Fruit fly (Drosophila melanogaster) whole organism, embryonic: ENCODE data around the gene CG4218.

Experiments used
- Abd-B ChIP-seq: fragments of 200-800 bp; sonication (Bioruptor generic); optimal IDR thresholded peaks from 2 replicates; lab custom pipeline; 2018; ENCODE audit warnings: missing biosample characterization, mild to moderate bottlenecking, missing genetic modification characterization, moderate library complexity
- C15 ChIP-seq: fragments of 200-800 bp; sonication (Bioruptor generic); IDR thresholded peaks from 3 replicates; pipeline ENCODE4 v1.3.6; 2022; ENCODE audit warnings: missing biosample characterization, missing genetic modification characterization
- CG10321 ChIP-seq: fragments of 200-800 bp; sonication (Bioruptor generic); IDR thresholded peaks from 2 replicates; pipeline ENCODE4 v1.3.6; 2022; ENCODE audit warnings: missing biosample characterization, missing genetic modification characterization
- CG10654 ChIP-seq: fragments of 200-800 bp; sonication (Bioruptor generic); optimal IDR thresholded peaks from 2 replicates; lab custom pipeline; 2016; ENCODE audit warnings: missing biosample characterization, missing genetic modification characterization
- CG12391 ChIP-seq: fragments of 200-800 bp; sonication (Bioruptor generic); optimal IDR thresholded peaks from 3 replicates; lab custom pipeline; 2018; ENCODE audit warnings: missing biosample characterization, mild to moderate bottlenecking, missing genetic modification characterization, moderate library complexity
- CG14710 ChIP-seq: fragments of 200-800 bp; sonication (Bioruptor generic); optimal IDR thresholded peaks from 3 replicates; lab custom pipeline; 2019; ENCODE audit warnings: missing biosample characterization, mild to moderate bottlenecking, missing genetic modification characterization, moderate library complexity
- CG15601 ChIP-seq: fragments of 200-800 bp; sonication (Bioruptor generic); optimal IDR thresholded peaks from 3 replicates; lab custom pipeline; 2019; ENCODE audit warnings: missing biosample characterization, mild to moderate bottlenecking, missing genetic modification characterization, moderate library complexity
- CG17912 ChIP-seq: fragments of 200-800 bp; sonication (Bioruptor generic); optimal IDR thresholded peaks from 2 replicates; lab custom pipeline; 2018; ENCODE audit warnings: missing biosample characterization, mild to moderate bottlenecking, missing genetic modification characterization
- CG18262 ChIP-seq: fragments of 200-800 bp; optimal IDR thresholded peaks from 3 replicates; lab custom pipeline; 2019; ENCODE audit warnings: missing biosample characterization, mild to moderate bottlenecking, missing genetic modification characterization, moderate library complexity
- CG2199 ChIP-seq: fragments of 200-800 bp; sonication (Bioruptor generic); IDR thresholded peaks from 3 replicates; pipeline ENCODE4 v1.3.6; 2022; ENCODE audit warnings: missing biosample characterization, missing genetic modification characterization
- CG2712 ChIP-seq: fragments of 200-800 bp; optimal IDR thresholded peaks from 3 replicates; lab custom pipeline; 2019; ENCODE audit warnings: missing biosample characterization, mild to moderate bottlenecking, missing genetic modification characterization, moderate library complexity
- CG30403 ChIP-seq: fragments of 200-800 bp; sonication (Bioruptor generic); optimal IDR thresholded peaks from 3 replicates; lab custom pipeline; 2016; ENCODE audit warnings: missing biosample characterization, missing genetic modification characterization
- CG6689 ChIP-seq: fragments of 200-800 bp; sonication (Bioruptor generic); IDR thresholded peaks from 2 replicates; pipeline ENCODE4 v1.3.6; 2022; ENCODE audit warnings: missing biosample characterization, missing genetic modification characterization
- CG7271 ChIP-seq: fragments of 200-800 bp; sonication (Bioruptor generic); optimal IDR thresholded peaks from 2 replicates; lab custom pipeline; 2018; ENCODE audit warnings: missing biosample characterization, mild to moderate bottlenecking, missing genetic modification characterization, moderate library complexity
- CG8290 ChIP-seq, 3 experiments: fragments of 200-800 bp; sonication (Bioruptor generic); optimal IDR thresholded peaks; 2 replicates each; lab custom pipeline; 2016 to 2019; ENCODE audit warnings: missing biosample characterization in 3 of 3, missing genetic modification characterization in 3 of 3, mild to moderate bottlenecking in 2 of 3, moderate library complexity in 1 of 3
- CG8765 ChIP-seq: fragments of 200-800 bp; sonication (Bioruptor generic); IDR thresholded peaks from 2 replicates; pipeline ENCODE4 v1.3.6; 2022; ENCODE audit warnings: missing biosample characterization, missing genetic modification characterization
- CG9437 ChIP-seq: fragments of 200-800 bp; sonication (Bioruptor generic); optimal IDR thresholded peaks from 2 replicates; lab custom pipeline; 2018; ENCODE audit warnings: missing biosample characterization, mild to moderate bottlenecking, missing genetic modification characterization
- CG9727 ChIP-seq: fragments of 200-800 bp; sonication (Bioruptor generic); optimal IDR thresholded peaks from 3 replicates; lab custom pipeline; 2017; ENCODE audit warnings: missing biosample characterization, mild to moderate bottlenecking, missing genetic modification characterization
- CoRest ChIP-seq: fragments of 200-800 bp; sonication (Bioruptor generic); optimal IDR thresholded peaks from 3 replicates; lab custom pipeline; 2018; ENCODE audit warnings: missing biosample characterization, mild to moderate bottlenecking, missing genetic modification characterization, moderate library complexity
- Hey ChIP-seq: fragments of 200-800 bp; sonication (Bioruptor generic); optimal IDR thresholded peaks from 3 replicates; lab custom pipeline; 2018; ENCODE audit warnings: missing biosample characterization, mild to moderate bottlenecking, missing genetic modification characterization
- Hr3 ChIP-seq: fragments of 200-800 bp; sonication (Bioruptor generic); optimal IDR thresholded peaks from 3 replicates; lab custom pipeline; 2016; ENCODE audit warnings: missing biosample characterization, missing genetic modification characterization
- Meics ChIP-seq: fragments of 200-800 bp; sonication (Bioruptor generic); optimal IDR thresholded peaks from 2 replicates; lab custom pipeline; 2017; ENCODE audit warnings: missing biosample characterization, mild to moderate bottlenecking, missing genetic modification characterization
- Oli ChIP-seq: fragments of 200-800 bp; sonication (Bioruptor generic); optimal IDR thresholded peaks from 2 replicates; lab custom pipeline; 2018; ENCODE audit warnings: missing biosample characterization, mild to moderate bottlenecking, missing genetic modification characterization, moderate library complexity
- Opbp ChIP-seq: fragments of 200-800 bp; sonication (Bioruptor generic); IDR thresholded peaks from 3 replicates; pipeline ENCODE4 v1.3.6; 2022; ENCODE audit warnings: missing biosample characterization, missing genetic modification characterization; ENCODE audit not compliant: partially characterized antibody
- Sox100B ChIP-seq: fragments of 200-800 bp; sonication (Bioruptor generic); optimal IDR thresholded peaks from 3 replicates; lab custom pipeline; 2018; ENCODE audit warnings: missing biosample characterization, mild to moderate bottlenecking, missing genetic modification characterization
- Xbp1 ChIP-seq: fragments of 200-800 bp; sonication (Bioruptor generic); optimal IDR thresholded peaks from 3 replicates; lab custom pipeline; 2016; ENCODE audit warnings: missing biosample characterization, mild to moderate bottlenecking, missing genetic modification characterization
- ab ChIP-seq: fragments of 200-800 bp; sonication (Bioruptor generic); optimal IDR thresholded peaks from 2 replicates; lab custom pipeline; 2016; ENCODE audit warnings: missing biosample characterization, missing genetic modification characterization
- bcd ChIP-seq: fragments of 200-800 bp; sonication (Bioruptor generic); optimal IDR thresholded peaks from 2 replicates; lab custom pipeline; 2017; ENCODE audit warnings: missing biosample characterization, mild to moderate bottlenecking, missing genetic modification characterization
- bsh ChIP-seq, 2 experiments: fragments of 200-800 bp; sonication (Bioruptor generic); optimal IDR thresholded peaks; 2 replicates each; lab custom pipeline; 2017 to 2018; ENCODE audit warnings: mild to moderate bottlenecking in 2 of 2, missing biosample characterization in 2 of 2, missing genetic modification characterization in 2 of 2, moderate library complexity in 1 of 2
- cad ChIP-seq: fragments of >200 bp; optimal IDR thresholded peaks from 2 replicates; lab custom pipeline; 2017; ENCODE audit warnings: missing biosample characterization, missing genetic modification characterization
- chm ChIP-seq: fragments of 200-800 bp; sonication (Bioruptor generic); IDR thresholded peaks from 2 replicates; pipeline ENCODE4 v1.3.6; 2022; ENCODE audit warnings: missing biosample characterization, missing genetic modification characterization
- dysf ChIP-seq: fragments of 200-800 bp; sonication (Bioruptor generic); IDR thresholded peaks from 3 replicates; pipeline ENCODE4 v1.3.6; 2022; ENCODE audit warnings: missing biosample characterization, missing genetic modification characterization
- grau ChIP-seq: fragments of 200-800 bp; optimal IDR thresholded peaks from 3 replicates; lab custom pipeline; 2019; ENCODE audit warnings: missing biosample characterization, mild to moderate bottlenecking, missing genetic modification characterization, moderate library complexity
- gsb-n ChIP-seq: fragments of 200-800 bp; sonication (Bioruptor generic); optimal IDR thresholded peaks from 3 replicates; lab custom pipeline; 2018; ENCODE audit warnings: missing biosample characterization, mild to moderate bottlenecking, missing genetic modification characterization
- ind ChIP-seq: fragments of 200-800 bp; sonication (Bioruptor generic); optimal IDR thresholded peaks from 3 replicates; lab custom pipeline; 2016; ENCODE audit warnings: missing biosample characterization, missing genetic modification characterization
- oc ChIP-seq: fragments of 200-800 bp; sonication (Bioruptor generic); optimal IDR thresholded peaks from 2 replicates; lab custom pipeline; 2018; ENCODE audit warnings: missing biosample characterization, mild to moderate bottlenecking, missing genetic modification characterization, moderate library complexity
- org-1 ChIP-seq: fragments of 200-800 bp; sonication (Bioruptor generic); optimal IDR thresholded peaks from 2 replicates; lab custom pipeline; 2017; ENCODE audit warnings: missing biosample characterization, missing genetic modification characterization
- pho ChIP-seq: fragments of 200-800 bp; sonication (Bioruptor generic); optimal IDR thresholded peaks from 2 replicates; lab custom pipeline; 2016; ENCODE audit warnings: missing biosample characterization, missing genetic modification characterization
- pita ChIP-seq: fragments of 200-800 bp; sonication (Bioruptor generic); optimal IDR thresholded peaks from 2 replicates; lab custom pipeline; 2017; ENCODE audit warnings: missing biosample characterization, mild to moderate bottlenecking, missing genetic modification characterization
- row ChIP-seq: fragments of 200-800 bp; sonication (Bioruptor generic); IDR thresholded peaks from 3 replicates; pipeline ENCODE4 v1.3.6; 2022; ENCODE audit warnings: missing biosample characterization, missing genetic modification characterization
- sens ChIP-seq: fragments of 200-800 bp; sonication (Bioruptor generic); peaks from one replicate; lab custom pipeline; 2016; ENCODE audit warnings: missing biosample characterization, missing genetic modification characterization
- tap ChIP-seq: fragments of 200-800 bp; optimal IDR thresholded peaks from 3 replicates; lab custom pipeline; 2019; ENCODE audit warnings: missing biosample characterization, mild to moderate bottlenecking, missing genetic modification characterization, moderate library complexity
- tio ChIP-seq: fragments of 200-800 bp; sonication (Bioruptor generic); optimal IDR thresholded peaks from 2 replicates; lab custom pipeline; 2017; ENCODE audit warnings: missing biosample characterization, missing genetic modification characterization, inconsistent platforms
- ttk ChIP-seq: fragments of 200-800 bp; sonication (Bioruptor generic); IDR thresholded peaks from 2 replicates; pipeline ENCODE4 v2.1.2; 2022; ENCODE audit warnings: missing biosample characterization, missing genetic modification characterization
- vvl ChIP-seq: fragments of 200-800 bp; sonication (Bioruptor generic); IDR thresholded peaks from 2 replicates; pipeline ENCODE4 v1.3.6; 2022; ENCODE audit warnings: missing biosample characterization, missing genetic modification characterization

CG4218 gene

dm6 chr2L:14588615-14589247 is 39.8 kb upstream of the CG4218 start (continued):
- no peak for TF ChIP-seq CG8290 (GFP tag; optimal IDR thresholded peaks at IDR 0.05; lab: Kevin White, UChicago)
- peak in 1 of 2 experiments; percentile 58 for TF ChIP-seq CG8290 (tag; optimal IDR thresholded peaks at IDR 0.05; lab: Kevin White, UChicago)
- peak; percentile 42; the same call in 1 of the 2 replicates for TF ChIP-seq vvl (GFP tag; lab: Robert Waterston, UW)
- 0 out of 3 replicates have a peak, but pooled peaks have one; percentile 47 for TF ChIP-seq CG2199 (GFP tag; lab: Robert Waterston, UW)
- TF ChIP-seq ab = no peak
- no peak for TF ChIP-seq CG30403 (GFP tag; lab: Kevin White, UChicago)
- TF ChIP-seq Opbp (GFP tag; lab: Robert Waterston, UW) = peak; percentile 52; the same call in 1 of the 3 replicates
- TF ChIP-seq ind = no peak
- peak; percentile 87 for TF ChIP-seq CG9437 (GFP tag; lab: Kevin White, UChicago)
- no peak for TF ChIP-seq C15 (GFP tag; lab: Robert Waterston, UW)
- peak; percentile 96 for TF ChIP-seq pita
- TF ChIP-seq pho (GFP tag; lab: Kevin White, UChicago) = peak; percentile 35
- TF ChIP-seq chm (GFP tag; lab: Robert Waterston, UW) = no peak
- peak; percentile 53 for TF ChIP-seq CG15601 (tag; lab: Kevin White, UChicago)

dm6 chr2L:14588134-14588533 is 39.2 kb upstream of the CG4218 start, which contains the start of gene CG42680:
TSS of gene CG42680 (minus strand) at chr2L:14588234.
- TF ChIP-seq Hey (no peak), sens (peak; percentile 12)

- TF ChIP-seq bcd (GFP tag; lab: Kevin White, UChicago) (peak; percentile 2), CG6689 (GFP tag; lab: Robert Waterston, UW) (0 out of 2 replicates have a peak, but pooled peaks have one; percentile 13), grau (tag; lab: Kevin White, UChicago) (peak; percentile 38), CG17912 (no peak), Sox100B (GFP tag; lab: Kevin White, UChicago) (peak; percentile 10), CoRest (tag; lab: Kevin White, UChicago) (peak; percentile 23), CG14710 (peak; percentile 26), CG7271 (no peak), CG10654 (GFP tag; lab: Kevin White, UChicago) (no peak), CG8765 (GFP tag; lab: Robert Waterston, UW) (no peak), CG9727 (GFP tag; lab: Kevin White, UChicago) (peak; percentile 61), CG18262 (tag; lab: Kevin White, UChicago) (peak; percentile 43), tap (peak; percentile 20), CG2712 (tag; lab: Kevin White, UChicago) (peak; percentile 55), CG10321 (no peak), Oli (tag; lab: Kevin White, UChicago) (peak; percentile 29), bsh (GFP tag; optimal IDR thresholded peaks at IDR 0.05; lab: Kevin White, UChicago) (peak; percentile 0 to 29), sens (peak; percentile 62), Meics (GFP tag; lab: Kevin White, UChicago) (peak; percentile 25), Hr3 (GFP tag; lab: Kevin White, UChicago) (peak; percentile 13), org-1 (GFP tag; lab: Kevin White, UChicago) (no peak), gsb-n (peak; percentile 43), dysf (GFP tag; lab: Robert Waterston, UW) (peak; percentile 35; the same call in 1 of the 3 replicates), row (GFP tag; lab: Robert Waterston, UW) (peak; percentile 45; the same call in 2 of the 3 replicates), Xbp1 (GFP tag; lab: Kevin White, UChicago) (peak; percentile 9), tio (GFP tag; lab: Kevin White, UChicago) (peak; percentile 6), Abd-B (GFP tag; lab: Kevin White, UChicago) (no peak), CG30403 (GFP tag; lab: Kevin White, UChicago) (peak; percentile 22), cad (no peak), oc (peak; percentile 6), ttk (GFP tag; lab: Robert Waterston, UW) (no peak), CG12391 (tag; lab: Kevin White, UChicago) (peak; percentile 36)
These were observed 38.0 kb upstream of the CG4218 start for dm6 chr2L:14586714-14587481.
